Fruit fly (Drosophila melanogaster): Measurements from ENCODE around the gene CG12483.
A peak's percentile ranks its signal among the peaks of the same experiment; 100 is the strongest.

DNA sequence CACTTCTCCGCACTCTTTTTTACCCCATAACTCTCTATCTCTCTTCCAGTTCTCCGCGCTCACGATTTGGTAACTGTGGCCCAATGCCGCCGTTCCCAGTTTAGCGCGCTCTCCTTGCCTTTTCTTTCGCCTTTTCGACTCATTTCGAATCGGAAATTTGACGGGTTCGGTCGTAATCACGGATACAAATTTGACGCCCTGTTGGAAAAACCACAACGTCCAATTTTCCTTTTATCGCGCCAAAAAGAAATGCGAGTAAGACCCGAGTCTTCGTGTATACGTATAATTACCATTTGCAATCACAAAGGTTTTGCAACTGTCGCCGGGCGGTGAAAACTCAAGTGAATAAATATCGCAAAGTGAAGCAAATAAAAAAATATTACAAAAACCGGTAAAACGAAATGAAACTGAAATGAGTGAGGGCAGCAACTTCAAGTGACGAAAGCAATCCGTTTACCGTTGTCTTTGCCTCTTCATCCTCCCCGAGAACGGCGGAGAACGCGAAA, 31.2 kb upstream of the CG12483 start, which contains the start of gene Pdk1:
- TF ChIP-seq fd85E (GFP tag; optimal IDR thresholded peaks at IDR 0.05) (no peak), vri (GFP tag; optimal IDR thresholded peaks at IDR 0.05) (peak; percentile 87), dsx (GFP tag; optimal IDR thresholded peaks at IDR 0.05; ENCODE audit: poor library complexity, severe bottlenecking) (peak; percentile 36), topi (GFP tag; optimal IDR thresholded peaks at IDR 0.05) (peak; percentile 39), CG8319 (GFP tag; optimal IDR thresholded peaks at IDR 0.05) (no peak), CG31627 (GFP tag; optimal IDR thresholded peaks at IDR 0.05) (no peak), CG11294 (GFP tag; IDR thresholded peaks at IDR 0.05) (no peak), ss (GFP tag; optimal IDR thresholded peaks at IDR 0.05) (peak; percentile 20), Sox102F (GFP tag; optimal IDR thresholded peaks at IDR 0.05) (peak; percentile 21), svp (GFP tag) (peak; percentile 42), CG6808 (GFP tag; optimal IDR thresholded peaks at IDR 0.05) (peak; percentile 18), Ets96B (tag; optimal IDR thresholded peaks at IDR 0.05) (no peak), CG6276 (GFP tag; optimal IDR thresholded peaks at IDR 0.05) (peak; percentile 26)
